Fruit fly (Drosophila melanogaster) whole organism, prepupa: ENCODE measurements around the gene CG31075.

Experiments used
- CG8632 ChIP-seq: fragments of 200-800 bp; sonication (Bioruptor generic); optimal IDR thresholded peaks from 3 replicates; lab custom pipeline; 2016; ENCODE audit warnings: missing biosample characterization, missing genetic modification characterization
- Eip93F ChIP-seq: fragments of 200-800 bp; sonication (Bioruptor generic); optimal IDR thresholded peaks from 2 replicates; lab custom pipeline; 2016; ENCODE audit warnings: missing biosample characterization, mild to moderate bottlenecking, missing genetic modification characterization
- Hr38 ChIP-seq: sonication (Bioruptor generic); optimal IDR thresholded peaks from 2 replicates; lab custom pipeline; 2016; ENCODE audit warnings: missing biosample characterization, missing genetic modification characterization
- Hr39 ChIP-seq: fragments of 200-800 bp; sonication (Bioruptor generic); optimal IDR thresholded peaks from 2 replicates; lab custom pipeline; 2016; ENCODE audit warnings: missing biosample characterization, missing genetic modification characterization

- TF ChIP-seq Eip93F (GFP tag; lab: Kevin White, UChicago) (no peak), Hr39 (GFP tag; lab: Kevin White, UChicago) (no peak), Hr38 (no peak), CG8632 (no peak)
Observed at dm6 chr3R:26936501-26936900, 51.8 kb downstream of the CG31075 start.
